Worm (Caenorhabditis elegans) whole organism, young adult: ENCODE data around the gene wht-6.
A peak's percentile ranks its signal among the peaks of the same experiment; 100 is the strongest.

ENCODE experiments used
- B0336.3 ChIP-seq: fragments of 200-800 bp; sonication (Bioruptor generic); IDR thresholded peaks from 2 replicates; pipeline ENCODE4 v1.3.6; 2022; ENCODE audit warnings: missing genetic modification characterization, missing compliant biosample characterization
- C17E4.6 ChIP-seq: fragments of 200-800 bp; sonication (Bioruptor generic); IDR thresholded peaks from 2 replicates; pipeline ENCODE4 v1.3.6; 2022; ENCODE audit warnings: missing genetic modification reagents, missing genetic modification characterization, missing compliant biosample characterization
- F33H1.4 ChIP-seq: fragments of 200-800 bp; sonication (Bioruptor generic); IDR thresholded peaks from 2 replicates; pipeline ENCODE4 v1.3.6; 2022; ENCODE audit warnings: missing genetic modification reagents, missing genetic modification characterization, missing compliant biosample characterization
- F37B4.10 ChIP-seq: fragments of 200-800 bp; sonication (Bioruptor generic); IDR thresholded peaks from 2 replicates; pipeline ENCODE4 v1.3.6; 2022; ENCODE audit warnings: missing genetic modification characterization, missing compliant biosample characterization
- F49E8.2 ChIP-seq: sonication (generic microtip); optimal IDR thresholded peaks from 3 replicates; lab custom pipeline; 2017; ENCODE audit warnings: missing genetic modification characterization, mild to moderate bottlenecking, missing compliant biosample characterization, antibody characterized with exemption, moderate library complexity; ENCODE audit not compliant: insufficient read depth
- F52B5.7 ChIP-seq: sonication (generic microtip); optimal IDR thresholded peaks from 2 replicates; lab custom pipeline; 2016; ENCODE audit warnings: mild to moderate bottlenecking, missing genetic modification characterization, missing compliant biosample characterization
- Y53G8AR.9 ChIP-seq: fragments of 200-800 bp; sonication (Bioruptor generic); conservative IDR thresholded peaks from 2 replicates; pipeline ENCODE4 v1.3.6; 2022; ENCODE audit warnings: missing genetic modification reagents, missing genetic modification characterization, missing compliant biosample characterization
- Y67H2A.10 ChIP-seq: fragments of 200-800 bp; sonication (Bioruptor generic); conservative IDR thresholded peaks from 2 replicates; pipeline ENCODE4 v1.3.6; 2022; ENCODE audit warnings: missing genetic modification reagents, missing genetic modification characterization, missing compliant biosample characterization
- Y95B8A.8 ChIP-seq: fragments of 200-800 bp; sonication (Bioruptor generic); IDR thresholded peaks from 2 replicates; pipeline ENCODE4 v1.3.6; 2022; ENCODE audit warnings: missing genetic modification reagents, missing genetic modification characterization, missing compliant biosample characterization
- attf-6 ChIP-seq: fragments of 200-800 bp; sonication (Bioruptor generic); IDR thresholded peaks from 2 replicates; pipeline ENCODE4 v1.3.6; 2022; ENCODE audit warnings: missing genetic modification reagents, missing genetic modification characterization, missing compliant biosample characterization
- cebp-2 ChIP-seq: fragments of 200-800 bp; sonication (Bioruptor generic); IDR thresholded peaks from 2 replicates; pipeline ENCODE4 v1.3.6; 2022; ENCODE audit warnings: missing genetic modification characterization, missing compliant biosample characterization
- ceh-58 ChIP-seq: fragments of 200-800 bp; sonication (Bioruptor generic); IDR thresholded peaks from 2 replicates; pipeline ENCODE4 v1.3.6; 2022; ENCODE audit warnings: missing genetic modification characterization, missing compliant biosample characterization
- ceh-91 ChIP-seq: fragments of 200-800 bp; sonication (Bioruptor generic); IDR thresholded peaks from 2 replicates; pipeline ENCODE4 v1.3.6; 2022; ENCODE audit warnings: missing genetic modification reagents, missing genetic modification characterization, missing compliant biosample characterization
- chd-7 ChIP-seq: sonication (generic microtip); optimal IDR thresholded peaks from 2 replicates; lab custom pipeline; 2016; ENCODE audit warnings: mild to moderate bottlenecking, missing genetic modification characterization, moderate library complexity, missing compliant biosample characterization
- dpl-1 ChIP-seq: fragments of 150-350 bp; optimal IDR thresholded peaks from 2 replicates; lab custom pipeline; 2014; ENCODE audit warnings: missing biosample characterization, missing genetic modification reagents, missing genetic modification characterization
- efl-1 ChIP-seq: fragments of 150-350 bp; optimal IDR thresholded peaks from 2 replicates; lab custom pipeline; 2014; ENCODE audit warnings: missing biosample characterization, missing genetic modification reagents, missing genetic modification characterization
- egl-44 ChIP-seq: fragments of 200-800 bp; sonication (Bioruptor generic); IDR thresholded peaks from 2 replicates; pipeline ENCODE4 v1.3.6; 2022; ENCODE audit warnings: missing genetic modification reagents, missing genetic modification characterization, missing compliant biosample characterization
- fkh-3 ChIP-seq: sonication (generic microtip); optimal IDR thresholded peaks from 2 replicates; lab custom pipeline; 2016; ENCODE audit warnings: mild to moderate bottlenecking, missing genetic modification characterization, missing compliant biosample characterization
- hmg-20 ChIP-seq: fragments of 200-800 bp; sonication (Bioruptor generic); IDR thresholded peaks from 2 replicates; pipeline ENCODE4 v1.3.6; 2022; ENCODE audit warnings: missing genetic modification reagents, missing genetic modification characterization, missing compliant biosample characterization
- let-526 ChIP-seq: fragments of 200-800 bp; sonication (Bioruptor generic); IDR thresholded peaks from 2 replicates; pipeline ENCODE4 v1.3.6; 2022; ENCODE audit warnings: missing genetic modification reagents, missing genetic modification characterization, missing compliant biosample characterization
- let-607 ChIP-seq, 2 experiments: fragments of 200-800 bp in 1 of 2; sonication (Bioruptor generic) in 1 of 2; sonication (generic microtip) in 1 of 2; optimal IDR thresholded peaks; 2 replicates each; lab custom pipeline; 2016 to 2018; ENCODE audit warnings: mild to moderate bottlenecking in 2 of 2, missing compliant biosample characterization in 2 of 2, missing genetic modification characterization in 2 of 2, moderate library complexity in 2 of 2, missing genotype in 1 of 2
- lin-26 ChIP-seq: fragments of 200-800 bp; sonication (Bioruptor generic); IDR thresholded peaks from 2 replicates; pipeline ENCODE4 v1.3.6; 2022; ENCODE audit warnings: missing genetic modification reagents, missing genetic modification characterization, missing compliant biosample characterization
- lin-35 ChIP-seq, 3 experiments: fragments of 150-350 bp in 2 of 3; sonication (generic microtip) in 1 of 3; optimal IDR thresholded peaks; 2 replicates each; lab custom pipeline; 2014 to 2018; ENCODE audit warnings: missing biosample characterization in 3 of 3, missing genetic modification characterization in 3 of 3, missing genetic modification reagents in 3 of 3
- lin-40 ChIP-seq: sonication (generic microtip); optimal IDR thresholded peaks from 2 replicates; lab custom pipeline; 2016; ENCODE audit warnings: missing genetic modification characterization, mild to moderate bottlenecking, missing compliant biosample characterization, missing genotype, missing genetic modification reagents
- lin-54 ChIP-seq: fragments of 200-800 bp; sonication (Bioruptor generic); optimal IDR thresholded peaks from 2 replicates; lab custom pipeline; 2018; ENCODE audit warnings: mild to moderate bottlenecking, missing genetic modification characterization, missing compliant biosample characterization
- lsl-1 ChIP-seq: fragments of 200-800 bp; sonication (Bioruptor generic); optimal IDR thresholded peaks from 2 replicates; lab custom pipeline; 2018; ENCODE audit warnings: mild to moderate bottlenecking, missing genetic modification characterization, moderate library complexity, missing compliant biosample characterization
- madf-10 ChIP-seq: sonication (generic microtip); optimal IDR thresholded peaks from 2 replicates; lab custom pipeline; 2016; ENCODE audit warnings: mild to moderate bottlenecking, missing genetic modification characterization, missing compliant biosample characterization
- madf-6 ChIP-seq: fragments of 200-800 bp; sonication (Bioruptor generic); IDR thresholded peaks from 2 replicates; pipeline ENCODE4 v1.3.6; 2022; ENCODE audit warnings: missing genetic modification reagents, missing genetic modification characterization, missing compliant biosample characterization
- mcd-1 ChIP-seq: fragments of 200-800 bp; sonication (Bioruptor generic); IDR thresholded peaks from 2 replicates; pipeline ENCODE4 v1.3.6; 2022; ENCODE audit warnings: missing genetic modification reagents, missing genetic modification characterization, missing compliant biosample characterization
- pbrm-1 ChIP-seq: fragments of 200-800 bp; sonication (Bioruptor generic); IDR thresholded peaks from 2 replicates; pipeline ENCODE4 v1.3.6; 2022; ENCODE audit warnings: missing genetic modification reagents, missing genetic modification characterization, missing compliant biosample characterization
- rcor-1 ChIP-seq: fragments of 200-800 bp; sonication (Bioruptor generic); IDR thresholded peaks from 2 replicates; pipeline ENCODE4 v1.3.6; 2022; ENCODE audit warnings: missing genetic modification reagents, missing genetic modification characterization, missing compliant biosample characterization
- rec-8 ChIP-seq, 2 experiments: sonication (generic microtip); optimal IDR thresholded peaks; 2 replicates each; lab custom pipeline; 2016; ENCODE audit warnings: mild to moderate bottlenecking in 2 of 2, missing genetic modification characterization in 2 of 2, missing genetic modification reagents in 2 of 2, missing genotype in 2 of 2, missing biosample characterization in 1 of 2, missing compliant biosample characterization in 1 of 2, moderate library complexity in 1 of 2
- repo-1 ChIP-seq: sonication (generic microtip); optimal IDR thresholded peaks from 2 replicates; lab custom pipeline; 2017; ENCODE audit warnings: mild to moderate bottlenecking, missing genetic modification characterization, missing compliant biosample characterization
- sdz-38 ChIP-seq: sonication (generic microtip); optimal IDR thresholded peaks from 2 replicates; lab custom pipeline; 2016; ENCODE audit warnings: missing genotype, missing genetic modification characterization, missing compliant biosample characterization
- snpc-1.1 ChIP-seq: sonication (generic microtip); optimal IDR thresholded peaks from 2 replicates; lab custom pipeline; 2017; ENCODE audit warnings: missing genetic modification characterization, mild to moderate bottlenecking, missing compliant biosample characterization, antibody characterized with exemption, moderate library complexity, missing genotype, missing genetic modification reagents; ENCODE audit not compliant: insufficient read depth
- snpc-1.3 ChIP-seq: sonication (generic microtip); optimal IDR thresholded peaks from 2 replicates; lab custom pipeline; 2017; ENCODE audit warnings: missing genetic modification characterization, mild to moderate bottlenecking, missing compliant biosample characterization, antibody characterized with exemption, moderate library complexity, missing genotype, missing genetic modification reagents; ENCODE audit not compliant: insufficient read depth
- snpc-3.4 ChIP-seq: sonication (generic microtip); optimal IDR thresholded peaks from 2 replicates; lab custom pipeline; 2017; ENCODE audit warnings: missing genetic modification characterization, mild to moderate bottlenecking, missing compliant biosample characterization, antibody characterized with exemption, moderate library complexity, missing genotype, missing genetic modification reagents
- somi-1 ChIP-seq: fragments of 200-800 bp; sonication (Bioruptor generic); optimal IDR thresholded peaks from 2 replicates; lab custom pipeline; 2018; ENCODE audit warnings: mild to moderate bottlenecking, missing genetic modification characterization, missing compliant biosample characterization
- sptf-2 ChIP-seq: fragments of 200-800 bp; sonication (Bioruptor generic); optimal IDR thresholded peaks from 2 replicates; lab custom pipeline; 2018; ENCODE audit warnings: mild to moderate bottlenecking, missing genetic modification characterization, missing compliant biosample characterization
- ztf-22 ChIP-seq: fragments of 200-800 bp; sonication (Bioruptor generic); optimal IDR thresholded peaks from 2 replicates; lab custom pipeline; 2018; ENCODE audit warnings: mild to moderate bottlenecking, missing genetic modification characterization, moderate library complexity, missing compliant biosample characterization
- ztf-25 ChIP-seq: fragments of 200-800 bp; sonication (Bioruptor generic); IDR thresholded peaks from 2 replicates; pipeline ENCODE4 v1.3.6; 2022; ENCODE audit warnings: missing genetic modification reagents, missing genetic modification characterization, missing compliant biosample characterization
- ztf-26 ChIP-seq: sonication (generic microtip); optimal IDR thresholded peaks from 2 replicates; lab custom pipeline; 2017; ENCODE audit warnings: missing genetic modification characterization, missing compliant biosample characterization
- ztf-28 ChIP-seq: fragments of 200-800 bp; sonication (Bioruptor generic); IDR thresholded peaks from 2 replicates; pipeline ENCODE4 v1.3.6; 2022; ENCODE audit warnings: missing genetic modification reagents, missing genetic modification characterization, missing compliant biosample characterization
- ztf-6 ChIP-seq: fragments of 200-800 bp; sonication (Bioruptor generic); IDR thresholded peaks from 2 replicates; pipeline ENCODE4 v1.3.6; 2022; ENCODE audit warnings: missing genetic modification reagents, missing genetic modification characterization, missing compliant biosample characterization

Gene wht-6

ce11 chrIII:6449854-6450253 is 21.7 kb upstream of the wht-6 start:
- TF ChIP-seq ztf-22 (GFP tag; lab: Kevin White, UChicago): no peak
- peak; percentile 46 for TF ChIP-seq repo-1 (tag; lab: Kevin White, UChicago)
- TF ChIP-seq attf-6 (GFP tag; lab: Robert Waterston, UW): 0 out of 2 replicates have a peak, but pooled peaks have one; percentile 30

ce11 chrIII:6450596-6450995 is 21.0 kb upstream of the wht-6 start, which contains the start of gene T26A5.6:
T26A5.6 (minus strand) TSS chrIII:6450696.
- TF ChIP-seq lin-54 (no peak), repo-1 (tag; lab: Kevin White, UChicago) (no peak), ceh-91 (GFP tag; lab: Robert Waterston, UW) (no peak), F49E8.2 (tag; lab: Kevin White, UChicago) (no peak), snpc-3.4 (tag; lab: Kevin White, UChicago) (no peak), let-526 (GFP tag; lab: Robert Waterston, UW) (no peak), B0336.3 (no peak), somi-1 (GFP tag; lab: Kevin White, UChicago) (no peak), chd-7 (no peak), let-607 (tag; optimal IDR thresholded peaks at IDR 0.05; lab: Kevin White, UChicago) (no peak), cebp-2 (GFP tag; lab: Robert Waterston, UW) (no peak), pbrm-1 (GFP tag; lab: Robert Waterston, UW) (no peak)

ce11 chrIII:6452278-6452677 is 19.3 kb upstream of the wht-6 start, which contains the start of gene set-1:
set-1 (minus strand) TSS chrIII:6452378.
- TF ChIP-seq dpl-1 (GFP tag; lab: Kevin White, UChicago) (no peak), ceh-58 (GFP tag; lab: Robert Waterston, UW) (no peak), rcor-1 (GFP tag; lab: Robert Waterston, UW) (no peak), lin-26 (no peak), Y95B8A.8 (GFP tag; lab: Robert Waterston, UW) (no peak), madf-6 (GFP tag; lab: Robert Waterston, UW) (no peak), sdz-38 (tag; lab: Kevin White, UChicago) (no peak), lin-35 (GFP tag; optimal IDR thresholded peaks at IDR 0.05; lab: Kevin White, UChicago) (no peak), rec-8 (tag; optimal IDR thresholded peaks at IDR 0.05; lab: Kevin White, UChicago) (no peak), F37B4.10 (no peak), snpc-1.1 (tag; lab: Kevin White, UChicago) (no peak), ztf-6 (GFP tag; lab: Robert Waterston, UW) (no peak), snpc-1.3 (tag; lab: Kevin White, UChicago) (no peak), egl-44 (GFP tag; lab: Robert Waterston, UW) (no peak), ztf-28 (GFP tag; lab: Robert Waterston, UW) (no peak), efl-1 (GFP tag; lab: Kevin White, UChicago) (no peak), ztf-25 (GFP tag; lab: Robert Waterston, UW) (no peak), let-607 (tag; optimal IDR thresholded peaks at IDR 0.05; lab: Kevin White, UChicago) (no peak), F52B5.7 (tag; lab: Kevin White, UChicago) (no peak)

- TF ChIP-seq mcd-1 (GFP tag; lab: Robert Waterston, UW): peak; percentile 33; the same call in 1 of the 2 replicates
- TF ChIP-seq rcor-1 (GFP tag; lab: Robert Waterston, UW): no peak
- no peak for TF ChIP-seq hmg-20 (GFP tag; lab: Robert Waterston, UW)
- TF ChIP-seq Y53G8AR.9: no peak
- TF ChIP-seq sptf-2 (GFP tag; lab: Kevin White, UChicago): no peak
- no peak for TF ChIP-seq C17E4.6 (GFP tag; lab: Robert Waterston, UW)
- no peak for TF ChIP-seq ztf-26
- TF ChIP-seq lin-40 (tag; lab: Kevin White, UChicago): no peak
- no peak for TF ChIP-seq lsl-1 (GFP tag; lab: Kevin White, UChicago)
- no peak for TF ChIP-seq fkh-3 (tag; lab: Kevin White, UChicago)
- no peak for TF ChIP-seq F33H1.4 (GFP tag; lab: Robert Waterston, UW)
- 0 out of 2 replicates have a peak, but pooled peaks have one; percentile 34 for TF ChIP-seq madf-6 (GFP tag; lab: Robert Waterston, UW)
- no peak for TF ChIP-seq chd-7
- TF ChIP-seq madf-10 (tag; lab: Kevin White, UChicago): no peak
- no peak for TF ChIP-seq Y67H2A.10 (GFP tag; lab: Robert Waterston, UW)
These were observed 18.9 kb upstream of the wht-6 start for ce11 chrIII:6452683-6453082.
